Worm (Caenorhabditis elegans): ENCODE results near the gene dim-1.

ce11 chrX:8027509-8027908, 30.5 kb downstream of the dim-1 start:
- TF ChIP-seq unc-62 (GFP tag; optimal IDR thresholded peaks at IDR 0.05 in 1 of 2) (no peak), unc-62 (tag; optimal IDR thresholded peaks at IDR 0.05) (no peak), ceh-82 (tag; optimal IDR thresholded peaks at IDR 0.05) (no peak), mdl-1 (tag; optimal IDR thresholded peaks at IDR 0.05) (no peak), ama-1 (optimal IDR thresholded peaks at IDR 0.05) (no peak), nhr-28 (tag; optimal IDR thresholded peaks at IDR 0.05) (no peak), nhr-25 (tag; optimal IDR thresholded peaks at IDR 0.05; ENCODE audit: borderline replicate concordance, insufficient read depth) (no peak), F44E2.7 (GFP tag; IDR thresholded peaks at IDR 0.05) (no peak), nhr-11 (tag; optimal IDR thresholded peaks at IDR 0.05) (no peak), zag-1 (tag; optimal IDR thresholded peaks at IDR 0.05) (no peak), egl-43 (GFP tag; IDR thresholded peaks at IDR 0.05) (no peak), nhr-237 (tag; optimal IDR thresholded peaks at IDR 0.05) (no peak), daf-8 (GFP tag; IDR thresholded peaks at IDR 0.05) (no peak), pha-4 (GFP tag; IDR thresholded peaks at IDR 0.05) (no peak), pha-4 (tag; optimal IDR thresholded peaks at IDR 0.05) (no peak), dve-1 (tag; optimal IDR thresholded peaks at IDR 0.05; ENCODE audit: insufficient read depth) (no peak)

All from whole organism, L4 larva.